Fruit fly (Drosophila melanogaster) whole organism, larva: ENCODE results near the gene Srr.

Experiments
- noc ChIP-seq: fragments of 200-800 bp; sonication (Bioruptor generic); optimal IDR thresholded peaks from 3 replicates; lab custom pipeline; 2019; ENCODE audit warnings: missing biosample characterization, mild to moderate bottlenecking, missing genetic modification characterization, moderate library complexity

The Srr gene

DNA sequence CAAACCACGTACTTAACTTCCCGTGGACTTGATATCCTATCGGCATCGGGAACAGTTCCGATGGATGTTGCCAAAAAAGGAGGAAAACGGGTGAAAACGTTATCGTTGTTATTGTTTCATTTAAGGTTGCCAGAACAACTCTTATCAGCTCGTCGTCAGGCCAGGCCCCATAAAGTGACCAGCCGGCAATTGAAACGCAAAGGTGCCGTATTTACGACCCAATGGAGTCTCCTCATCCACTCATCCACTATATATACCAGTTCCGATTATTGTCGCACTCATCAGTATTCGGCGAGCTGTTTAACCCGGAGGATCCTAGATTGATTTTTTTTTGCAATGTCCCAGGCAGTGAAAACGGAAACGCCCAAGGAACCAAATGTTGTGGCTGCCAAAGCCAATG is at the start of gene Srr:
Gene Srr (plus strand): TSS at position 278 of the 400 bp plus-strand sequence.
- no peak for TF ChIP-seq noc (tag; lab: Kevin White, UChicago)

dm6 chr3R:9321470-9321869 is 43.7 kb upstream of the Srr start, which contains the start of gene HP1e:
Gene HP1e (plus strand): TSS chr3R:9321770.
- no peak for TF ChIP-seq noc (tag; lab: Kevin White, UChicago)

- no peak for TF ChIP-seq noc (tag; lab: Kevin White, UChicago)
Observed at dm6 chr3R:9328411-9328810, 36.8 kb upstream of the Srr start, which contains the start of gene CG8861. Gene CG8861 (minus strand): TSS chr3R:9328511.

dm6 chr3R:9328812-9329211 is 36.4 kb upstream of the Srr start:
- TF ChIP-seq noc (tag; lab: Kevin White, UChicago), result no peak

DNA sequence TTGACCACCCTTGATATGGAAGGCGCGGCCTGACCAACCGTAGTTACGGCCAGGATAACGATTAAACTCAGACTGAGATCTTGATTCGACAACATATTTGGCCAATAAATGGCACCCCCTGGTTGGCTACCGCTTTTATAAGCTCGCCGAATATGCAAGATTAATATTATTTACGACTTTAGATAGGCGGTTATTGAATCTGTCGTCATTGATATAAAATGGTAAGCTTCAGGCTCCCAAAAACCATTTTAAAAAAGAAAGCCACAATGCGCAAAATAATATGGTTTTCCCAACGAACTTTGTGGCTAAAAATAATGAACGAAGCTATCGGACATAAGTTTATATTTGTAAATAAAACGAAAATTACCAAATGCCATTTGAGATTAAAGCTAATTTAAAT is 35.0 kb upstream of the Srr start, which contains the start of gene CG12951:
Gene CG12951 (minus strand): TSS at position 101 of the 400 bp plus-strand sequence.
- TF ChIP-seq noc (tag; lab: Kevin White, UChicago), result no peak

DNA sequence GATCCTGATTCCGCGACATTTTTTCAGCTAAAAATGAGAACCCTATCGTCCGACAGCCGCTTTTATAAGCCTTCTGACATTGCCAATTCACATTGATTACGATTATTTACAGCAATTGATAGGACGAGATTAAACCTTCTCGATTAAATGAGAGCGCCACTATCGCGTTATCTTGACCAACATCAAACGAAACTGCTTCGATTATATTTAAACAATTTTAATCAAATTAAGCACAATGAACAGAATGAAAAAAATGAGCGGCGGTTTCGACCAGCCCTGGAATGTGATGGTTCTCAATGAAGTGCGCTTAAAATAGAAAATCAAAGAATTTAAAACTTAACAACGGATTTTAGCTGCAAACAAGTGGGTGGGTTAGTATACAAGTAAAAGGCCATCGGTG is 33.3 kb upstream of the Srr start, which contains the start of gene CG16749:
Gene CG16749 (minus strand): TSS at position 25 of the 400 bp plus-strand sequence.
- TF ChIP-seq noc (tag; lab: Kevin White, UChicago), result peak; percentile 27

DNA sequence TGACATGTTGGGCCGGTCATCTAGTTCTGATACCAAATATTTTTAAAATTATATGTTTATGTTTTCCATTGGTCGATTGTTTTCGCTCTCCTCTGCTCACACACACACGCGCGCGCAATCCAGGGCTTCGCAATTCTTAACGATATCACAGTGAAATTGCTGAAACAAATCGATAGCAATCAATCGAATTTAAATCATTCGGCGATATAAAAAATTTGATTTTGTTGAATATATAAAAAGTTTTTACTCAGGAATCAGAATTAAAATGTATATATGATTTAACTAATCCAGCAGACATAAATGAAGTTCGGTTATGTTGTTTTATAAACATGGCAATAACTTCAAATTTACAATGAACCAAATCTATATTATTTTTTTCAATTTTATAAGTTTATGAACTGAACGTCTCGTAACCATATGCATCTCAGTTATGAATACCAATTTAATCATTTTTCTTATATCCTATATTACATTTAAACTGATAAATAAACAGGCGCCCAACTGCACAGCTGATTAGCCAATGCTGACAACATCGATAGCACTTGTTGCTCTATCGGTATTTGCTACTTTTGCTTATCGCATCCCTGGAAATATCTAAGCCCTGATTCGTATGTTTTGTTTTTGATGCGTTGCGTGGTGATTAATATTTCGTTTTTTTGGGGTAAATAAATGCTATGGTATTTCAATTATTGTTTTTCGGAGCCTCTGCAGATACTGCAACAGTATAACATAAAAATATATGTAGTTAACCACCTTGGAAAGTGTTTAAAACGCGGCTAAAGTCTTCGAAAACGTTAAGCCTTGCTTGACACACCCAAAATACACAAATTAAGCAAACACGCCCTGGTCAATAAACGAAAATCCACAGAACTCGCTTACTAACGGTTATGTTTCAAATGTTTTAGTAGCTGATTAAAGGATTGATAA is 30.3 kb upstream of the Srr start, which contains the start of the genes Aduk and pasi2:
Gene Aduk (minus strand): TSS at position 123 of the 927 bp plus-strand sequence.
Gene pasi2 (plus strand): TSS at position 579 of the 927 bp plus-strand sequence.
- no peak for TF ChIP-seq noc (tag; lab: Kevin White, UChicago)

DNA sequence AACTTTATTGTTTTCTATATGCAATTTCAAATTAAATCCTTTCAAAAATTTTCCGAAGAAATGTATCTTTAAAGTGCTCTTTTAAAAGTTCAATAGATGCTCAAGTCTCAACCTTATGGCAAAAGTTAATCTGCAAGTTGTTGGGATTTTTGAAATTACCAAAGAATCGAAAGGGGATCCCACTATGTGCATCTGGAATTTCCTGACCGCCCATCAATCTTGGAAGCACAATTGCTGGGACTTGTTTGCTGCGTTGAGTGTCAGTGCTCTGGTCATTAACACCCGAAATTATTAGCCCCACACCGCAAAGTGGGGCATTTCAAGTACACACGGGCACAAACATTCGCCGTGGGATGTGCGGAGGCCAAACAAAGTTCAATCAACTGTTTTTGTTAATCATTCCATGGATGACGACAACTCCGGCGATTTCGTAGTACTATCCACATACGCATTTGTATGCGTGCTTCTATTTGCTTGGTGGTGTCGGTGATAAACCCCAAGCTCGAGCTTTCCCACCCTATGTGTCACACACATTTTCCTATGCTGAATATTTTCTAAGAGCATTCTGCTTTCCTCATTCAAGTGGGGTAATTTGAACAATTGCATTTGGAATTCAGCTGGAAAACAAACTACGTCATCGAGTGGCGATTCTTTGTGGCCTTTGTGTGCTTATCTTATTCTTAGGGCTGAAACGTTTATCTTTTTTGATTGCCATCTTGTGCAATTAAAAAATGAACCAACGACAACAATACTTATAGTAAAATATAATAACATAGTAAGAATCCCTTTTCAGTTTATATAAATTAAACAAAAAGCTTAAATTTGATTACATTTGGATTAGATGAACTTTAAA is 27.6 kb upstream of the Srr start:
- no peak for TF ChIP-seq noc (tag; lab: Kevin White, UChicago)

DNA sequence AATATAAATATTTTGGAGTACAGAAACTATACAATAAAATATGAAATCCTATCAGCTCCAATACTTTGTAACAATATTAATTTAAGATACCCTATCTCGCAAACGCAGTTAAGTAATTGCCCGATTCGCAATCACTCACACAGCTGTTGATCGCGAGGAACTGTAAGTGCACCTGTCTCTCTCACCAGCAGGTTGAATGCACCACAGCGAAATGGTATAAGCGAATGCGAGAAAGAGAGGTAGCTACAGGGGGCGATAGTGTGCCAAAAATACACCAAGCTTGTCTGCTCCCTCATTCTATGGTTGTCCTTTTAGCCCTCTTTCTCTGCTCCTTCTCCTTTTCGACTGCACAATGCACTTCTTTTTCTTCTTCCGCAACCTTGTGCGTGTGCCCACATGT is 26.4 kb upstream of the Srr start:
- no peak for TF ChIP-seq noc (tag; lab: Kevin White, UChicago)

- peak; percentile 32 for TF ChIP-seq noc (tag; lab: Kevin White, UChicago)
Observed at dm6 chr3R:9339176-9340075, 25.8 kb upstream of the Srr start.

DNA sequence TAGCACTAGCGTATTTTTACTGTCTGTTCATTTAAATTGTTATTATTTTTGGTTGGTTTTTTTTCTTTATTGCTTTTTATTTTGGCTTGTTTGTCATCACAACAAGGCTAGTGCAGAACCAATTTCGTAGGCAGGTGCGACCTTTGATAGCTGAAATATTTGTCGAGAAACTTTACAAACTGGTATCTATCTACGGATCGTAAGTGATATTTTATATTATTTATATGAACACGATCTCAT is 25.2 kb upstream of the Srr start, which contains the start of gene drn:
Gene drn (plus strand): TSS at position 141 of the 240 bp plus-strand sequence.
- no peak for TF ChIP-seq noc (tag; lab: Kevin White, UChicago)

- TF ChIP-seq noc (tag; lab: Kevin White, UChicago), result peak; percentile 95
Observed at dm6 chr3R:9340425-9341188, 24.6 kb upstream of the Srr start.

DNA sequence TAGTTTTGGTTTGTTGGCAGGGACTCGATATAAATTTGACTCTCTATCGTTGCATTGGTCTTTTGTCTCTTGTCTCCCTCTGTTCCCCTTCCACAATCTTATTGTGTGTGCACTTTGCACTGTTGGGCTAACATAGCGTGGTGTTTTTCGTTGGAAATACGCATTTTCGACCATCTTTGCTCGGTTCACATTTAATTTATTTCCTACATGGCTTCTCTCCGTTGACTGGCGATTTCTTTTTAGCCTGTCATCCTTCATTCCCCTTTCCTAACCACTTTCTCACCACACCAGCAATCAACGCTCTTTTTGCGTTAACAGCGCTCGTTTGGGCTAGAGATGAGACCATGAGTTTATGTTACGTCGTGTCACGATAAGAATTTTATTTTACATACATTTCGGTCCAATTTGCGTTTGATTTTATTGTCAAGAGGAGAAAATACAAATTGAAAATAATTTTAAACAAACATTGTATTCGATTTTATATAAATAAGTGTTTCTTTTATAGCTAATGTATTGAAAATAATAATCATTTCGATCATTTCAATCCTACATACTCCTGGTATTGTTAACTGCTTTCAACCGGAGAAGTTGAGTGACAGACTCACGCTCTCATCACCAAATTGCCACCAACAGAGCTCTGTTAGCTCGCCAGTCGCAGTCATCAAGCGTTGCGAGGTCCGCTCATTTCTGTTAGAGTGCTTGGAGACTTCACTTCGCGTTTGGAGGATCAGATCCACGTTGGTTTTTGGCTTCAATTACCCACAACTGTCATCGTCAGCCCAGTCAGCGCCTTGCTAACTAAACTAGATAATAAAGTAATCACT is 23.8 kb upstream of the Srr start:
- peak; percentile 93 for TF ChIP-seq noc (tag; lab: Kevin White, UChicago)
